Fruit fly (Drosophila melanogaster) whole organism, wandering third instar larva: Measurements from ENCODE around the gene Or82a.

Source experiments
- Abd-B ChIP-seq: fragments of >200 bp; optimal IDR thresholded peaks from 2 replicates; lab custom pipeline; 2017; ENCODE audit warnings: missing biosample characterization, missing genetic modification characterization
- CG32264 ChIP-seq: fragments of 200-800 bp; sonication (Bioruptor generic); optimal IDR thresholded peaks from 2 replicates; lab custom pipeline; 2016; ENCODE audit warnings: missing biosample characterization, missing genetic modification characterization
- CG9705 ChIP-seq: fragments of 200-800 bp; sonication (Bioruptor generic); optimal IDR thresholded peaks from 2 replicates; lab custom pipeline; 2018; ENCODE audit warnings: missing biosample characterization, mild to moderate bottlenecking, missing genetic modification characterization
- CrebA ChIP-seq: fragments of 200-800 bp; sonication (Bioruptor generic); optimal IDR thresholded peaks from 2 replicates; lab custom pipeline; 2016; ENCODE audit warnings: missing biosample characterization, mild to moderate bottlenecking, missing genetic modification characterization, borderline replicate concordance
- Dfd ChIP-seq: fragments of >200 bp; optimal IDR thresholded peaks from 2 replicates; lab custom pipeline; 2017; ENCODE audit warnings: missing biosample characterization, missing genetic modification characterization
- Dif ChIP-seq: fragments of 200-275, 200-300 bp; sonication (Bioruptor generic); optimal IDR thresholded peaks from 2 replicates; lab custom pipeline; 2018; ENCODE audit warnings: missing biosample characterization, missing genetic modification characterization; ENCODE audit not compliant: partially characterized antibody
- GATAd ChIP-seq: sonication (Bioruptor generic); optimal IDR thresholded peaks from 2 replicates; lab custom pipeline; 2016; ENCODE audit warnings: missing biosample characterization, missing genetic modification characterization
- Hnf4 ChIP-seq: fragments of 200-800 bp; sonication (Bioruptor generic); optimal IDR thresholded peaks from 2 replicates; lab custom pipeline; 2016; ENCODE audit warnings: missing biosample characterization, mild to moderate bottlenecking, missing genetic modification characterization
- Hr83 ChIP-seq: fragments of 200-300 bp; sonication (Bioruptor generic); optimal IDR thresholded peaks from 2 replicates; lab custom pipeline; 2016; ENCODE audit warnings: missing biosample characterization, mild to moderate bottlenecking, missing genetic modification characterization, moderate library complexity; ENCODE audit not compliant: poor library complexity, severe bottlenecking
- Jra ChIP-seq: sonication (Bioruptor generic); optimal IDR thresholded peaks from 2 replicates; lab custom pipeline; 2016; ENCODE audit warnings: missing biosample characterization, missing genetic modification characterization
- Mio ChIP-seq: sonication (Bioruptor generic); optimal IDR thresholded peaks from 2 replicates; lab custom pipeline; 2016; ENCODE audit warnings: missing biosample characterization, missing genetic modification characterization
- Myc ChIP-seq: fragments of >200 bp; optimal IDR thresholded peaks from 2 replicates; lab custom pipeline; 2017
- N ChIP-seq: fragments of >200 bp; optimal IDR thresholded peaks from 2 replicates; lab custom pipeline; 2018; ENCODE audit warnings: missing biosample characterization, missing external identifiers, missing genetic modification characterization
- OdsH ChIP-seq: fragments of 200-800 bp; sonication (Bioruptor generic); optimal IDR thresholded peaks from 2 replicates; lab custom pipeline; 2016; ENCODE audit warnings: missing biosample characterization, mild to moderate bottlenecking, missing genetic modification characterization
- Rel ChIP-seq, 2 experiments: fragments of 200-800 bp; sonication (Bioruptor generic) in 1 of 2; optimal IDR thresholded peaks; 2 replicates in 1 of 2; 3 replicates in 1 of 2; lab custom pipeline; 2016 to 2019; ENCODE audit warnings: mild to moderate bottlenecking in 2 of 2, missing biosample characterization in 2 of 2, missing genetic modification characterization in 2 of 2, moderate library complexity in 1 of 2
- Sp1 ChIP-seq: fragments of 200-800 bp; sonication (Bioruptor generic); optimal IDR thresholded peaks from 3 replicates; lab custom pipeline; 2019; ENCODE audit warnings: missing biosample characterization, mild to moderate bottlenecking, missing genetic modification characterization, moderate library complexity
- br ChIP-seq: fragments of 200-800 bp; sonication (Bioruptor generic); optimal IDR thresholded peaks from 2 replicates; lab custom pipeline; 2016; ENCODE audit warnings: missing biosample characterization, missing genetic modification characterization
- brk ChIP-seq: fragments of 200-800 bp; sonication (Bioruptor generic); optimal IDR thresholded peaks from 2 replicates; lab custom pipeline; 2016; ENCODE audit warnings: missing biosample characterization, mild to moderate bottlenecking, missing genetic modification characterization
- dl ChIP-seq, 2 experiments: fragments of 175-275, 200-275 bp in 1 of 2; fragments of 200-275 bp in 1 of 2; sonication (Bioruptor generic); optimal IDR thresholded peaks; lab custom pipeline; 2018; ENCODE audit warnings: mild to moderate bottlenecking in 2 of 2, missing biosample characterization in 2 of 2, missing genetic modification characterization in 2 of 2, moderate library complexity in 2 of 2; ENCODE audit not compliant: partially characterized antibody in 2 of 2, insufficient read depth in 1 of 2
- dmrt93B ChIP-seq: fragments of 200-800 bp; sonication (Bioruptor generic); optimal IDR thresholded peaks from 2 replicates; lab custom pipeline; 2018; ENCODE audit warnings: missing biosample characterization, mild to moderate bottlenecking, missing genetic modification characterization
- dsf ChIP-seq: sonication (Bioruptor generic); optimal IDR thresholded peaks from 2 replicates; lab custom pipeline; 2016; ENCODE audit warnings: missing biosample characterization, missing genetic modification characterization, borderline replicate concordance
- ey ChIP-seq: fragments of 200-800 bp; sonication (Bioruptor generic); optimal IDR thresholded peaks from 2 replicates; lab custom pipeline; 2016; ENCODE audit warnings: missing biosample characterization, missing genetic modification characterization
- foxo ChIP-seq, 2 experiments: fragments of 200-800 bp; sonication (Bioruptor generic); optimal IDR thresholded peaks; 2 replicates in 1 of 2; 3 replicates in 1 of 2; lab custom pipeline; 2016 to 2017; ENCODE audit warnings: missing biosample characterization in 2 of 2, missing genetic modification characterization in 2 of 2
- fru ChIP-seq: fragments of 200-800 bp; sonication (Bioruptor generic); optimal IDR thresholded peaks from 3 replicates; lab custom pipeline; 2016; ENCODE audit warnings: missing biosample characterization, mild to moderate bottlenecking, missing genetic modification characterization
- h ChIP-seq: fragments of 200-800 bp; sonication (Bioruptor generic); optimal IDR thresholded peaks from 3 replicates; lab custom pipeline; 2016; ENCODE audit warnings: missing biosample characterization, mild to moderate bottlenecking, missing genetic modification characterization
- lola ChIP-seq: fragments of >200 bp; optimal IDR thresholded peaks from 2 replicates; lab custom pipeline; 2017; ENCODE audit warnings: missing biosample characterization, missing genetic modification characterization
- pan ChIP-seq: fragments of >200 bp; optimal IDR thresholded peaks from 2 replicates; lab custom pipeline; 2017
- psq ChIP-seq: fragments of 200-800 bp; sonication (Bioruptor generic); optimal IDR thresholded peaks from 3 replicates; lab custom pipeline; 2017; ENCODE audit warnings: missing biosample characterization, mild to moderate bottlenecking, missing genetic modification characterization, moderate library complexity
- rgr ChIP-seq: fragments of 200-800 bp; sonication (Bioruptor generic); optimal IDR thresholded peaks from 3 replicates; lab custom pipeline; 2016; ENCODE audit warnings: missing biosample characterization, mild to moderate bottlenecking, missing genetic modification characterization
- sv ChIP-seq: fragments of 200-800 bp; sonication (Bioruptor generic); optimal IDR thresholded peaks from 3 replicates; lab custom pipeline; 2016; ENCODE audit warnings: missing biosample characterization, missing genetic modification characterization
- usp ChIP-seq: fragments of >200 bp; optimal IDR thresholded peaks from 2 replicates; lab custom pipeline; 2017; ENCODE audit warnings: missing biosample characterization, missing genetic modification characterization

The Or82a gene

DNA sequence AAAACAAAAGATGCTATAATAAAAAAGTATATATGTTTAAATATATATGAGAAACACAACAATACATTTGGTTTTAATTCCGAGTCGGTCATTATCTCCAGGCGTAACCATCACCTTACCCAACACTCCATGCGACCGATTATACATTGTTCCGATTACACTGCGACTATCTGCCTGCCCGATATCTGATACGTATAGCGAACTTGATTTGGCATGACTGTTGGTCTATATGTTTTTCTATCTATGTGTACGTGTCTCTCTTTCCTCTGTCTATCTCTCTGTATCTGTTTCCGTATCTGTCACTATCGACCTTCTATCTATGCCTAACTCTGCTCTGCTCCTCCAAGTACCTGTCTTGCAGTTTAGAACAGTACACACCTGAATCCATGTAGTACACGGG is 44.7 kb downstream of the Or82a start:
- TF ChIP-seq Abd-B (GFP tag; lab: Kevin White, UChicago) = no peak
- TF ChIP-seq Myc (lab: Kevin White, UChicago) = no peak
- no peak for TF ChIP-seq br (GFP tag; lab: Kevin White, UChicago)
- TF ChIP-seq CrebA (GFP tag; lab: Kevin White, UChicago) = no peak
- TF ChIP-seq Sp1 (GFP tag; lab: Kevin White, UChicago) = no peak
- TF ChIP-seq Rel (GFP tag; optimal IDR thresholded peaks at IDR 0.05; lab: Kevin White, UChicago) = no peak
- TF ChIP-seq Rel (tag; optimal IDR thresholded peaks at IDR 0.05; lab: Kevin White, UChicago) = no peak
- TF ChIP-seq foxo (GFP tag; optimal IDR thresholded peaks at IDR 0.05; lab: Kevin White, UChicago) = no peak
- TF ChIP-seq dl (GFP tag; optimal IDR thresholded peaks at IDR 0.05; lab: Kevin White, UChicago; ENCODE audit: insufficient read depth in 1 of 2, partially characterized antibody in 2 of 2) = no peak
- TF ChIP-seq Dif = no peak
- no peak for TF ChIP-seq N (GFP tag; lab: Kevin White, UChicago)
- no peak for TF ChIP-seq Dfd (GFP tag; lab: Kevin White, UChicago)
- no peak for TF ChIP-seq rgr
- TF ChIP-seq Mio (GFP tag; lab: Kevin White, UChicago) = no peak
- no peak for TF ChIP-seq h (GFP tag; lab: Kevin White, UChicago)
- TF ChIP-seq OdsH (GFP tag; lab: Kevin White, UChicago) = no peak
- no peak for TF ChIP-seq ey (GFP tag; lab: Kevin White, UChicago)
- TF ChIP-seq CG32264 = no peak

DNA sequence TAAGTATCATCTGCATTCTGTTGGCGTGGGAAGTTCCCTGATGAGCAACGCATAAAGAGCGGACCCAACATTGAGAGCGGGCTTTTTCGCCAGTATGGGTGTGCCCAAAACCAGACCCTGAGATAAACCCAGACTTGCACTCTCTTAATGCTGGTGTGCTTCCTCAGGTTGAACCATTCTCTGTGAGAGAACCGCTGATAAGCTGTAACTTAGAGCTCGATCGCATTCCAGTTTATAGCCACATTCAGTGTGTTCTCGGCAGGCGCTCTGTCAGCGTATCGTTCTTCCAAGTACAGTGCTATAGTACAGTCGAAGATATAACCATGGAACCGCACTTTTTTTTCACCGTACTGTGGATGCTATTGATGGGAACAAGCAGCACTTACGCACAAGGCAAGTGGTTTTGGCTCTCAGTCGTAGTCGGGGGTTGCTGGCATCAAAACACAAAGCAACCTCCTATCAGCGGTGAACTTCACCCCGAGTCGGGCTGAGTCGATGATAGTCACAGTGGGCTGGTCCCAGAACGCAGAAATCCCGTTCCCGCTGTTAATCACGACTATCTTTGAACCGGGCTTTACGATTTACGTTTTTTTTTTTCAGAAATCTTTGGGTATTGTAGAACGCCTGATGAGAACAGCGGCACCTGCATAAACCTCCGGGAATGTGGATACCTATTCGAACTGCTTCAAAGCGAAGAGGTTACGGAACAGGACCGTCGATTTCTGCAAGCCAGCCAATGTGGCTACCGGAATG is 51.1 kb downstream of the Or82a start, which contains the start of gene MP1:
Gene MP1 (plus strand): TSS at position 245 of the 753 bp plus-strand sequence.
- TF ChIP-seq psq (GFP tag; lab: Kevin White, UChicago) = no peak
- TF ChIP-seq lola = no peak
- TF ChIP-seq h (GFP tag; lab: Kevin White, UChicago) = no peak
- no peak for TF ChIP-seq CrebA (GFP tag; lab: Kevin White, UChicago)
- TF ChIP-seq Jra (GFP tag; lab: Kevin White, UChicago) = no peak
- TF ChIP-seq Rel (GFP tag; optimal IDR thresholded peaks at IDR 0.05; lab: Kevin White, UChicago) = no peak
- TF ChIP-seq Rel (tag; optimal IDR thresholded peaks at IDR 0.05; lab: Kevin White, UChicago) = peak; percentile 60
- no peak for TF ChIP-seq pan (lab: Kevin White, UChicago)
- no peak for TF ChIP-seq foxo (GFP tag; optimal IDR thresholded peaks at IDR 0.05; lab: Kevin White, UChicago)
- peak; percentile 90 to 91 for TF ChIP-seq dl (GFP tag; optimal IDR thresholded peaks at IDR 0.05; lab: Kevin White, UChicago; ENCODE audit: insufficient read depth in 1 of 2, partially characterized antibody in 2 of 2)
- TF ChIP-seq usp = no peak
- no peak for TF ChIP-seq sv (GFP tag; lab: Kevin White, UChicago)
- peak; percentile 29 for TF ChIP-seq OdsH (GFP tag; lab: Kevin White, UChicago)
- TF ChIP-seq Hnf4 (GFP tag; lab: Kevin White, UChicago) = peak; percentile 39
- TF ChIP-seq rgr = no peak
- TF ChIP-seq brk (GFP tag; lab: Kevin White, UChicago) = no peak
- no peak for TF ChIP-seq dmrt93B
- no peak for TF ChIP-seq GATAd (GFP tag; lab: Kevin White, UChicago)
- no peak for TF ChIP-seq Dfd (GFP tag; lab: Kevin White, UChicago)
- TF ChIP-seq Abd-B (GFP tag; lab: Kevin White, UChicago) = no peak
- TF ChIP-seq CG9705 (GFP tag; lab: Kevin White, UChicago) = no peak
- TF ChIP-seq Hr83 (GFP tag; lab: Kevin White, UChicago) = peak; percentile 16
- no peak for TF ChIP-seq br (GFP tag; lab: Kevin White, UChicago)
- peak; percentile 84 for TF ChIP-seq Dif
- no peak for TF ChIP-seq dsf (GFP tag; lab: Kevin White, UChicago)
- no peak for TF ChIP-seq fru (GFP tag; lab: Kevin White, UChicago)
